Fruit fly (Drosophila melanogaster) whole organism: Measurements from ENCODE around the gene CG31468.

Experiments used
- pan ChIP-seq: fragments of >200 bp; optimal IDR thresholded peaks from 2 replicates; lab custom pipeline; 2017
- psq ChIP-seq: fragments of >200 bp; optimal IDR thresholded peaks from 2 replicates; lab custom pipeline; 2017

DNA sequence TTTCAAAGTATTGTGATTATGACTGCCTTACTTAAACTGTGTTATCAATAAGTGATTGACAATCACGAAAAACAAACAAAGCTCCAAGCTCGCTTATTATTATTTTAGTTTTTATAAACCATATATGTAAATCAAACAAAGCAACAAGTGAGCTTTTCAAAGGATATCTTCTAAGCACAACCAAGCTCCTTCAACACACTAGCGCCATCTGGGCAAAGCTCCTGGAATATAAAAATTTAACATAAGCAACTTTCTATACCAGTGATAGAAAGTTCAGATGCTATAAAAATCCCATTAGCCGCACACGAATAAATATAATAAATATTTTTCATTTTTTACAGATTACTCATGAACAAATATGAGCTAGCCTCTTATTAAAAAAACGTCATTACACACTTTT is 35.7 kb downstream of the CG31468 start:
- TF ChIP-seq pan (lab: Kevin White, UChicago), result no peak
- no peak for TF ChIP-seq psq (lab: Kevin White, UChicago)
